Worm (Caenorhabditis elegans) whole organism, L3 larva: ENCODE measurements around the gene F20B6.9.

Experiments used
- ama-1 ChIP-seq: fragments of 150-350 bp; optimal IDR thresholded peaks from 2 replicates; lab custom pipeline; 2018
- ceh-28 ChIP-seq: fragments of 150-350 bp; optimal IDR thresholded peaks from 2 replicates; lab custom pipeline; 2014; ENCODE audit warnings: missing biosample characterization, missing genetic modification reagents, missing genetic modification characterization
- ceh-9 ChIP-seq: sonication (generic microtip); optimal IDR thresholded peaks from 2 replicates; lab custom pipeline; 2018; ENCODE audit warnings: missing biosample characterization, missing genetic modification characterization
- eor-1 ChIP-seq, 2 experiments: fragments of 150-350 bp; optimal IDR thresholded peaks; 2 replicates each; lab custom pipeline; 2014 to 2018; ENCODE audit warnings: missing biosample characterization in 2 of 2, missing genetic modification characterization in 2 of 2
- fos-1 ChIP-seq: fragments of 150-350 bp; optimal IDR thresholded peaks from 2 replicates; lab custom pipeline; 2014; ENCODE audit warnings: missing biosample characterization, missing genetic modification characterization
- lin-39 ChIP-seq: fragments of 150-350 bp; optimal IDR thresholded peaks from 2 replicates; lab custom pipeline; 2018; ENCODE audit warnings: missing biosample characterization, missing genetic modification reagents, missing genetic modification characterization
- nhr-11 ChIP-seq: fragments of 150-350 bp; optimal IDR thresholded peaks from 2 replicates; lab custom pipeline; 2014; ENCODE audit warnings: missing biosample characterization, missing genetic modification characterization
- nhr-25 ChIP-seq: sonication (generic microtip); optimal IDR thresholded peaks from 2 replicates; lab custom pipeline; 2017; ENCODE audit warnings: missing biosample characterization, missing genetic modification characterization
- nhr-43 ChIP-seq: sonication (generic microtip); optimal IDR thresholded peaks from 2 replicates; lab custom pipeline; 2016; ENCODE audit warnings: mild to moderate bottlenecking, missing genetic modification characterization, missing compliant biosample characterization; ENCODE audit not compliant: poor library complexity, severe bottlenecking
- nhr-77 ChIP-seq: fragments of 150-350 bp; optimal IDR thresholded peaks from 2 replicates; lab custom pipeline; 2014; ENCODE audit warnings: missing biosample characterization, missing genetic modification characterization
- sea-2 ChIP-seq: fragments of 150-350 bp; sonication (generic microtip); optimal IDR thresholded peaks from 4 replicates; lab custom pipeline; 2014; ENCODE audit warnings: missing biosample characterization, missing genetic modification reagents, missing genetic modification characterization
- tbx-2 ChIP-seq: sonication (generic microtip); optimal IDR thresholded peaks from 2 replicates; lab custom pipeline; 2016; ENCODE audit warnings: mild to moderate bottlenecking, missing genetic modification characterization, missing compliant biosample characterization

ce11 chrX:4256761-4257160 lies 49.5 kb upstream of the F20B6.9 start, which contains the start of gene srv-6:
- TF ChIP-seq lin-39 (tag; lab: Kevin White, UChicago) (no peak), nhr-43 (tag; lab: Kevin White, UChicago) (no peak), sea-2 (GFP tag; lab: Kevin White, UChicago) (no peak), ama-1 (lab: Kevin White, UChicago) (no peak), ceh-9 (tag; lab: Kevin White, UChicago) (no peak), eor-1 (tag; optimal IDR thresholded peaks at IDR 0.05; lab: Kevin White, UChicago) (no peak), fos-1 (tag; lab: Kevin White, UChicago) (no peak), tbx-2 (no peak), nhr-25 (no peak), nhr-11 (tag; lab: Kevin White, UChicago) (no peak), nhr-77 (tag; lab: Kevin White, UChicago) (no peak), ceh-28 (no peak)
